Worm (Caenorhabditis elegans) whole organism, late embryonic: ENCODE data around the gene R04A9.9.

Experiments
- odd-2 ChIP-seq: sonication (generic microtip); optimal IDR thresholded peaks from 2 replicates; lab custom pipeline; 2017; ENCODE audit warnings: antibody characterized with exemption, mild to moderate bottlenecking, missing genetic modification characterization, missing compliant biosample characterization
- pqm-1 ChIP-seq: sonication (generic microtip); optimal IDR thresholded peaks from 2 replicates; lab custom pipeline; 2016; ENCODE audit warnings: missing genetic modification characterization, missing compliant biosample characterization
- unc-55 ChIP-seq: sonication (generic microtip); optimal IDR thresholded peaks from 2 replicates; lab custom pipeline; 2017; ENCODE audit warnings: missing biosample characterization, missing genetic modification reagents, missing genetic modification characterization

DNA sequence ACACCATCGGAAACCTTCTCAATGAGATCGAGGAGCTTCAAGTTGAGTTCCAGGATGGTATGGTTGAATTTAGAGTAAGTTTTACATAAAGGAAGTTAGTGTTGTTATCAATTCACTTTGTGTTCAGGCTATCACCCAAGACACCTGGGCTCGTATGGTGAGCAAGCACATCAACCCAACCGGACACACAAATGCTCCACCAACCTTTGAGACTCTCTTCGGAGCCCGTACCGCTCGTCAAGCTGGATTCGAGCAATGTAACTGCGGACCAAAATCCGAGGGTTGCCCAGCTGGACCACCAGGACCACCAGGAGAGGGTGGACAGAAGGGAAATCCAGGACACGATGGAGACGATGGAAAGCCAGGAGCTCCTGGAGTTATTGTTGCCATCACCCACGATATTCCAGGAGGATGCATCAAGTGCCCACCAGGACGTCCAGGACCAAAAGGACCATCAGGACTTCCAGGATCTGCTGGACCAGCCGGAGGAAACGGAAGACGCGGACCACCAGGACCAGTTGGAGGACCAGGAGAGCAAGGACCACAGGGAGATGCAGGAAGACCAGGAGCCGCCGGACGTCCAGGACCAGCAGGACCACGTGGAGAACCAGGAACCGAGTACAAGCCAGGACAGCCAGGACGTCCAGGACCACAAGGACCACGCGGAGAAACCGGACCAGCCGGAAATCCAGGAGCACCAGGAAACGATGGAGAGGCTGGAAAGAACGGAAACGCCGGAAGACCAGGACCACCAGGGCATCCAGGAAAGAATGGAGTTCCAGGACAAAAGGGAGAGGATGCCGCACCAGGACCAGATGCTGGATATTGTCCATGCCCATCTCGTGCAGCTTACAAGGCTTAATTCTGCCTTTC, 31.7 kb upstream of the R04A9.9 start:
- TF ChIP-seq pqm-1 (no peak), unc-55 (GFP tag; lab: Kevin White, UChicago) (no peak), odd-2 (tag; lab: Kevin White, UChicago) (no peak)
